Worm (Caenorhabditis elegans) whole organism, dauer: ENCODE results near the gene srdh-1.

Experiments used
- unc-62 ChIP-seq: sonication (generic microtip); optimal IDR thresholded peaks from 2 replicates; lab custom pipeline; 2017; ENCODE audit warnings: missing biosample characterization, missing genetic modification reagents, missing genetic modification characterization

srdh-1 gene

ce11 chrII:8249710-8250109, 14.8 kb upstream of the srdh-1 start:
- TF ChIP-seq unc-62 (GFP tag; lab: Kevin White, UChicago) = no peak

- no peak for TF ChIP-seq unc-62 (GFP tag; lab: Kevin White, UChicago)
Measured at ce11 chrII:8253160-8253793, 11.2 kb upstream of the srdh-1 start, which contains the start of gene F35C11.5. Gene F35C11.5, plus strand, starts transcription at chrII:8253743.

ce11 chrII:8256013-8256412, 8.4 kb upstream of the srdh-1 start, which contains the start of gene F35C11.7:
Gene F35C11.7, plus strand, starts transcription at chrII:8256313.
- no peak for TF ChIP-seq unc-62 (GFP tag; lab: Kevin White, UChicago)

- no peak for TF ChIP-seq unc-62 (GFP tag; lab: Kevin White, UChicago)
Measured at ce11 chrII:8259038-8259437, 5.4 kb upstream of the srdh-1 start, which contains the start of gene F35C11.6. Gene F35C11.6, minus strand, starts transcription at chrII:8259138.

- no peak for TF ChIP-seq unc-62 (GFP tag; lab: Kevin White, UChicago)
Measured at ce11 chrII:8259674-8260073, 4.8 kb upstream of the srdh-1 start.

ce11 chrII:8263562-8263961, 899 bp upstream of the srdh-1 start:
- TF ChIP-seq unc-62 (GFP tag; lab: Kevin White, UChicago) = no peak

- no peak for TF ChIP-seq unc-62 (GFP tag; lab: Kevin White, UChicago)
Measured at ce11 chrII:8266559-8266958, 2.1 kb downstream of the srdh-1 start.

- TF ChIP-seq unc-62 (GFP tag; lab: Kevin White, UChicago) = no peak
Measured at ce11 chrII:8267679-8268078, 3.2 kb downstream of the srdh-1 start.

ce11 chrII:8269351-8269750, 4.9 kb downstream of the srdh-1 start, which contains the start of gene K01C8.2:
Gene K01C8.2, minus strand, starts transcription at chrII:8269451.
- TF ChIP-seq unc-62 (GFP tag; lab: Kevin White, UChicago) = no peak

- TF ChIP-seq unc-62 (GFP tag; lab: Kevin White, UChicago) = no peak
Measured at ce11 chrII:8269855-8270647, 5.6 kb downstream of the srdh-1 start, which contains the start of gene tdc-1. Gene tdc-1, plus strand, starts transcription at chrII:8270597.

ce11 chrII:8273060-8273459, 8.6 kb downstream of the srdh-1 start:
- no peak for TF ChIP-seq unc-62 (GFP tag; lab: Kevin White, UChicago)

ce11 chrII:8276057-8276456, 11.6 kb downstream of the srdh-1 start, which contains the start of the genes gei-14 and slc-25A32:
Gene gei-14, minus strand, starts transcription at chrII:8276231.
Gene slc-25A32, plus strand, starts transcription at chrII:8276298.
- no peak for TF ChIP-seq unc-62 (GFP tag; lab: Kevin White, UChicago)

ce11 chrII:8278415-8278814, 14.0 kb downstream of the srdh-1 start, which contains the start of the genes mrpl-10 and clec-142:
Gene mrpl-10, minus strand, starts transcription at chrII:8278515.
Gene clec-142, plus strand, starts transcription at chrII:8278678.
- no peak for TF ChIP-seq unc-62 (GFP tag; lab: Kevin White, UChicago)

- TF ChIP-seq unc-62 (GFP tag; lab: Kevin White, UChicago) = no peak
Measured at ce11 chrII:8283158-8283717, 18.8 kb downstream of the srdh-1 start, which contains the start of the genes nst-1 and cct-4. Gene nst-1, minus strand, starts transcription at chrII:8283208. Gene cct-4, plus strand, starts transcription at chrII:8283667.

- no peak for TF ChIP-seq unc-62 (GFP tag; lab: Kevin White, UChicago)
Measured at ce11 chrII:8295296-8295695, 30.8 kb downstream of the srdh-1 start, which contains the start of gene nlp-55. Gene nlp-55, minus strand, starts transcription at chrII:8295396.

- TF ChIP-seq unc-62 (GFP tag; lab: Kevin White, UChicago) = no peak
Measured at ce11 chrII:8308314-8308713, 43.9 kb downstream of the srdh-1 start.
